Fruit fly (Drosophila melanogaster) whole organism, wandering third instar larva: ENCODE data around the gene LManII.

Experiments
- Abd-B ChIP-seq: fragments of >200 bp; optimal IDR thresholded peaks from 2 replicates; lab custom pipeline; 2017; ENCODE audit warnings: missing biosample characterization, missing genetic modification characterization
- CG32264 ChIP-seq: fragments of 200-800 bp; sonication (Bioruptor generic); optimal IDR thresholded peaks from 2 replicates; lab custom pipeline; 2016; ENCODE audit warnings: missing biosample characterization, missing genetic modification characterization
- CG9705 ChIP-seq: fragments of 200-800 bp; sonication (Bioruptor generic); optimal IDR thresholded peaks from 2 replicates; lab custom pipeline; 2018; ENCODE audit warnings: missing biosample characterization, mild to moderate bottlenecking, missing genetic modification characterization
- CrebA ChIP-seq: fragments of 200-800 bp; sonication (Bioruptor generic); optimal IDR thresholded peaks from 2 replicates; lab custom pipeline; 2016; ENCODE audit warnings: missing biosample characterization, mild to moderate bottlenecking, missing genetic modification characterization, borderline replicate concordance
- Dfd ChIP-seq: fragments of >200 bp; optimal IDR thresholded peaks from 2 replicates; lab custom pipeline; 2017; ENCODE audit warnings: missing biosample characterization, missing genetic modification characterization
- Dif ChIP-seq: fragments of 200-275, 200-300 bp; sonication (Bioruptor generic); optimal IDR thresholded peaks from 2 replicates; lab custom pipeline; 2018; ENCODE audit warnings: missing biosample characterization, missing genetic modification characterization; ENCODE audit not compliant: partially characterized antibody
- GATAd ChIP-seq: sonication (Bioruptor generic); optimal IDR thresholded peaks from 2 replicates; lab custom pipeline; 2016; ENCODE audit warnings: missing biosample characterization, missing genetic modification characterization
- HLH106 ChIP-seq: fragments of 200-800 bp; optimal IDR thresholded peaks from 3 replicates; lab custom pipeline; 2019; ENCODE audit warnings: missing biosample characterization, mild to moderate bottlenecking, missing genetic modification characterization, moderate library complexity
- Hnf4 ChIP-seq: fragments of 200-800 bp; sonication (Bioruptor generic); optimal IDR thresholded peaks from 2 replicates; lab custom pipeline; 2016; ENCODE audit warnings: missing biosample characterization, mild to moderate bottlenecking, missing genetic modification characterization
- Hr78 ChIP-seq: fragments of >200 bp; optimal IDR thresholded peaks from 2 replicates; lab custom pipeline; 2017; ENCODE audit warnings: missing biosample characterization, missing genetic modification characterization
- Hr83 ChIP-seq: fragments of 200-300 bp; sonication (Bioruptor generic); optimal IDR thresholded peaks from 2 replicates; lab custom pipeline; 2016; ENCODE audit warnings: missing biosample characterization, mild to moderate bottlenecking, missing genetic modification characterization, moderate library complexity; ENCODE audit not compliant: poor library complexity, severe bottlenecking
- Jra ChIP-seq: sonication (Bioruptor generic); optimal IDR thresholded peaks from 2 replicates; lab custom pipeline; 2016; ENCODE audit warnings: missing biosample characterization, missing genetic modification characterization
- Mio ChIP-seq: sonication (Bioruptor generic); optimal IDR thresholded peaks from 2 replicates; lab custom pipeline; 2016; ENCODE audit warnings: missing biosample characterization, missing genetic modification characterization
- N ChIP-seq: fragments of >200 bp; optimal IDR thresholded peaks from 2 replicates; lab custom pipeline; 2018; ENCODE audit warnings: missing biosample characterization, missing external identifiers, missing genetic modification characterization
- OdsH ChIP-seq: fragments of 200-800 bp; sonication (Bioruptor generic); optimal IDR thresholded peaks from 2 replicates; lab custom pipeline; 2016; ENCODE audit warnings: missing biosample characterization, mild to moderate bottlenecking, missing genetic modification characterization
- Rel ChIP-seq, 2 experiments: fragments of 200-800 bp; sonication (Bioruptor generic) in 1 of 2; optimal IDR thresholded peaks; 2 replicates in 1 of 2; 3 replicates in 1 of 2; lab custom pipeline; 2016 to 2019; ENCODE audit warnings: mild to moderate bottlenecking in 2 of 2, missing biosample characterization in 2 of 2, missing genetic modification characterization in 2 of 2, moderate library complexity in 1 of 2
- Sp1 ChIP-seq: fragments of 200-800 bp; sonication (Bioruptor generic); optimal IDR thresholded peaks from 3 replicates; lab custom pipeline; 2019; ENCODE audit warnings: missing biosample characterization, mild to moderate bottlenecking, missing genetic modification characterization, moderate library complexity
- Vsx2 ChIP-seq: fragments of 200-300, 225-300 bp; sonication (Bioruptor generic); optimal IDR thresholded peaks from 2 replicates; lab custom pipeline; 2018; ENCODE audit warnings: missing biosample characterization, missing genetic modification characterization; ENCODE audit not compliant: partially characterized antibody
- br ChIP-seq: fragments of 200-800 bp; sonication (Bioruptor generic); optimal IDR thresholded peaks from 2 replicates; lab custom pipeline; 2016; ENCODE audit warnings: missing biosample characterization, missing genetic modification characterization
- brk ChIP-seq: fragments of 200-800 bp; sonication (Bioruptor generic); optimal IDR thresholded peaks from 2 replicates; lab custom pipeline; 2016; ENCODE audit warnings: missing biosample characterization, mild to moderate bottlenecking, missing genetic modification characterization
- dl ChIP-seq, 2 experiments: fragments of 175-275, 200-275 bp in 1 of 2; fragments of 200-275 bp in 1 of 2; sonication (Bioruptor generic); optimal IDR thresholded peaks; lab custom pipeline; 2018; ENCODE audit warnings: mild to moderate bottlenecking in 2 of 2, missing biosample characterization in 2 of 2, missing genetic modification characterization in 2 of 2, moderate library complexity in 2 of 2; ENCODE audit not compliant: partially characterized antibody in 2 of 2, insufficient read depth in 1 of 2
- dmrt93B ChIP-seq: fragments of 200-800 bp; sonication (Bioruptor generic); optimal IDR thresholded peaks from 2 replicates; lab custom pipeline; 2018; ENCODE audit warnings: missing biosample characterization, mild to moderate bottlenecking, missing genetic modification characterization
- dsf ChIP-seq: sonication (Bioruptor generic); optimal IDR thresholded peaks from 2 replicates; lab custom pipeline; 2016; ENCODE audit warnings: missing biosample characterization, missing genetic modification characterization, borderline replicate concordance
- ey ChIP-seq: fragments of 200-800 bp; sonication (Bioruptor generic); optimal IDR thresholded peaks from 2 replicates; lab custom pipeline; 2016; ENCODE audit warnings: missing biosample characterization, missing genetic modification characterization
- foxo ChIP-seq, 2 experiments: fragments of 200-800 bp; sonication (Bioruptor generic); optimal IDR thresholded peaks; 2 replicates in 1 of 2; 3 replicates in 1 of 2; lab custom pipeline; 2016 to 2017; ENCODE audit warnings: missing biosample characterization in 2 of 2, missing genetic modification characterization in 2 of 2
- fru ChIP-seq: fragments of 200-800 bp; sonication (Bioruptor generic); optimal IDR thresholded peaks from 3 replicates; lab custom pipeline; 2016; ENCODE audit warnings: missing biosample characterization, mild to moderate bottlenecking, missing genetic modification characterization
- h ChIP-seq: fragments of 200-800 bp; sonication (Bioruptor generic); optimal IDR thresholded peaks from 3 replicates; lab custom pipeline; 2016; ENCODE audit warnings: missing biosample characterization, mild to moderate bottlenecking, missing genetic modification characterization
- jim ChIP-seq: fragments of 175-275, 200-325 bp; sonication (Bioruptor generic); optimal IDR thresholded peaks from 2 replicates; lab custom pipeline; 2016; ENCODE audit warnings: missing biosample characterization, mild to moderate bottlenecking, missing genetic modification characterization
- pan ChIP-seq: fragments of >200 bp; optimal IDR thresholded peaks from 2 replicates; lab custom pipeline; 2017
- psq ChIP-seq: fragments of 200-800 bp; sonication (Bioruptor generic); optimal IDR thresholded peaks from 3 replicates; lab custom pipeline; 2017; ENCODE audit warnings: missing biosample characterization, mild to moderate bottlenecking, missing genetic modification characterization, moderate library complexity
- rgr ChIP-seq: fragments of 200-800 bp; sonication (Bioruptor generic); optimal IDR thresholded peaks from 3 replicates; lab custom pipeline; 2016; ENCODE audit warnings: missing biosample characterization, mild to moderate bottlenecking, missing genetic modification characterization
- sage ChIP-seq: fragments of 200-800 bp; sonication (Bioruptor generic); optimal IDR thresholded peaks from 2 replicates; lab custom pipeline; 2016; ENCODE audit warnings: missing biosample characterization, mild to moderate bottlenecking, missing genetic modification characterization
- sv ChIP-seq: fragments of 200-800 bp; sonication (Bioruptor generic); optimal IDR thresholded peaks from 3 replicates; lab custom pipeline; 2016; ENCODE audit warnings: missing biosample characterization, missing genetic modification characterization
- tai ChIP-seq: sonication (Bioruptor generic); optimal IDR thresholded peaks from 2 replicates; lab custom pipeline; 2016; ENCODE audit warnings: missing biosample characterization, missing genetic modification characterization
- usp ChIP-seq: fragments of >200 bp; optimal IDR thresholded peaks from 2 replicates; lab custom pipeline; 2017; ENCODE audit warnings: missing biosample characterization, missing genetic modification characterization
- woc ChIP-seq: sonication (Bioruptor generic); optimal IDR thresholded peaks from 2 replicates; lab custom pipeline; 2016; ENCODE audit warnings: missing biosample characterization, mild to moderate bottlenecking, missing genetic modification characterization

LManII gene

DNA sequence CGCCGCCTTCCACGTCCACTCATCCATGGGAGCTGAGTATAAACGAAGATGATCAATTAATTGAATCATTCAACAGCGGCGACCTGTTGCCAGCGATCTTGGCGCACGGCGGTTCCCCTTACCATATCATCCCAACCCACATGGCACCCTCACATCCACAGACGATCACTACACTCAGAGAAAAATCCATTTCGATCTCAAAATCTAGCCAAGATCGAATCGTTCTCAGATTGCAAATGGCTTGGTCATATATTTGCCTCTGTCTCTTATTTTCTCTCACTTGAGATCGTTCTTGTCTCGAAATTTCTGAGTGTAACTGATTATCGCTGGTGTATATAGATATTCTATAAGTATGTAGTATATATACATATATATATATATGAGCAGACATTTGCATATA, 10.9 kb downstream of the LManII start:
- peak; percentile 54 for TF ChIP-seq HLH106 (tag; lab: Kevin White, UChicago)
- peak; percentile 24 for TF ChIP-seq dmrt93B
- TF ChIP-seq Mio = no peak
- TF ChIP-seq sv (GFP tag; lab: Kevin White, UChicago) = peak; percentile 22
- peak; percentile 2 for TF ChIP-seq fru (GFP tag; lab: Kevin White, UChicago)
- TF ChIP-seq pan (lab: Kevin White, UChicago) = no peak
- peak in 1 of 2 experiments; percentile 45 for TF ChIP-seq foxo (GFP tag; optimal IDR thresholded peaks at IDR 0.05; lab: Kevin White, UChicago)
- peak; percentile 55 for TF ChIP-seq h (GFP tag; lab: Kevin White, UChicago)
- peak; percentile 36 for TF ChIP-seq rgr (GFP tag; lab: Kevin White, UChicago)

DNA sequence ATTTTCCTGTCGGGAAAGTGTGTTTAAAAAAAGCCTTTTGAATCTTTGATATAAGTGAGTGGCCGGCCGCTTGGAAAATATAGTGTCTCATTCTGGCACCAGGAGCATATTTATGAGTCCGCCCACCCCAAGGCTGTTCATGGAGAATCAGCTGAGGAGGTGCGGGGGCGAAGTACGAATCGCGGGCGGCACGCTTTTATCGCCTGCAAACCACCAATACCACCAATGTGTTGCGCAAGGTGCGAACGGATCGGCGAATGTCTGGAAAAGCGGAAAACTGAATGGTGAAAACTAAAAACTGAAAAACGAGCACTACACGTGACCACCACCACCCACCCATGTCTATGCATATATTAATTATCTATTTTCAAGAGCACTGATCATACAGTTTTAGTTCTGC, 11.5 kb downstream of the LManII start:
- TF ChIP-seq woc (GFP tag; lab: Kevin White, UChicago) (no peak), Sp1 (GFP tag; lab: Kevin White, UChicago) (no peak), usp (GFP tag; lab: Kevin White, UChicago) (no peak)

DNA sequence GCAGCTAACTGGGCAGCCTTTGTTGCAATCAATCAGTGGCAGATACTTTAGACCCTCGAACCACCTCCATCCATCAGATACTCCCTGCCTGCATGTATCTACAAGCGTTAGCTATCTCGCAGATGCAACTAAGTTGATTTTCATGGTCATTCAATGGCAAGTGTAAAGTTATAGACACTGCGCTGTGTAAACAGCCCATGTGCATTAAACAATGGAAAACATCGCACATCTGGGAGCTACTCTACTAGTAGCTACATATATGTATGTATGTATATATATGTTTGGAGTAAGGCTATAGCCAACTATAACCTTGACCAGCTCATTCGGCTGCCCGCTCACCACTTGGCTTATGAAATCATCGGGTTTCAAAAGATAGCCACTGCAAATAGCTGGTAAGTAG, 12.8 kb downstream of the LManII start:
- TF ChIP-seq brk (no peak), Abd-B (GFP tag; lab: Kevin White, UChicago) (no peak), Mio (no peak), N (GFP tag; lab: Kevin White, UChicago) (no peak), foxo (GFP tag; optimal IDR thresholded peaks at IDR 0.05; lab: Kevin White, UChicago) (no peak), pan (lab: Kevin White, UChicago) (no peak), jim (GFP tag; lab: Kevin White, UChicago) (no peak), Vsx2 (GFP tag; lab: Kevin White, UChicago) (no peak), Dfd (GFP tag; lab: Kevin White, UChicago) (no peak), CrebA (GFP tag; lab: Kevin White, UChicago) (no peak), OdsH (GFP tag; lab: Kevin White, UChicago) (no peak)

DNA sequence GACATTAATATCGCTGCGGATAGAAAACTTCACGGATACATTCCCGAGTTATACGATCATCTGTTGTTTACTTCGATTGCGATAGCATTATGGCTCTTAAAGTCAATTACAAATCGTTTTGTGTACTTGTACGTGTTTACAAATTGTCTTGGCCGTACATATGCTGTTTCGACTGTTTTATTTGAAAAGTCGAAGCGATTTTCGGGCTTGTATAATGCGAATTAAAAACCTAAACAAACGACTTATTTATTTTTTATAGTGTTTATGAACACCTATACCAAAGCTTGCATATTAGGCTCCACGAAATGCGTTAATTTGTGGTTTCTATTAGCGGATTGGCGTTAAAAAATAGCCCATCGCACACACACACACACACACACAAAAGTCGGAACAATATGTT, 14.8 kb downstream of the LManII start:
- TF ChIP-seq foxo (GFP tag; optimal IDR thresholded peaks at IDR 0.05; lab: Kevin White, UChicago) (no peak), Jra (GFP tag; lab: Kevin White, UChicago) (no peak), Hr78 (GFP tag; lab: Kevin White, UChicago) (no peak), tai (GFP tag; lab: Kevin White, UChicago) (no peak), Hr83 (GFP tag; lab: Kevin White, UChicago) (no peak), Sp1 (GFP tag; lab: Kevin White, UChicago) (no peak), dl (GFP tag; optimal IDR thresholded peaks at IDR 0.05; lab: Kevin White, UChicago; ENCODE audit: insufficient read depth in 1 of 2, partially characterized antibody in 2 of 2) (no peak), OdsH (GFP tag; lab: Kevin White, UChicago) (no peak), usp (GFP tag; lab: Kevin White, UChicago) (no peak)

DNA sequence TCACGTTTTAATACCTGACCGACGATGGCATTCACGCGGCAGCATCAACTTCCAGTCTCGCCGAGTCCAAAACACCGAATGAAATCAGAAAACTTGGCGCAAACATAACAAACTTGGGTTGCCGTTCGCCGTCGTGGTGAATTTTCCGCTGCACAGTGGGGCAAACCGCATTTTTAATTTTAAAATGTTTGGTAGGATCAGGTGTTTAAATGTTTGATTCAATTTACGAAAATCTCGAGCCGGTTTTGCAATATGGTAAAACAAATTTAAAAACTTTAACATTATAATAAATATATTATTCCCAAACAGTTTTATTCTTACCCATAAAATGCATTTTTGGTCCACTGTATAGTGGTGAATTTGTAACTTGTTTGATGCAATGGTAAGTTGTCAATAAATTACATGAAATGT, 16.8 kb downstream of the LManII start, which contains the start of gene RluA-1:
Gene RluA-1 (minus strand): TSS at position 82 of the 411 bp plus-strand sequence.
- TF ChIP-seq Hnf4 (GFP tag; lab: Kevin White, UChicago) = peak; percentile 74
- peak; percentile 83 for TF ChIP-seq dmrt93B
- TF ChIP-seq sv (GFP tag; lab: Kevin White, UChicago) = peak; percentile 99
- peak; percentile 94 for TF ChIP-seq rgr (GFP tag; lab: Kevin White, UChicago)
- peak; percentile 95 for TF ChIP-seq HLH106 (tag; lab: Kevin White, UChicago)
- TF ChIP-seq fru (GFP tag; lab: Kevin White, UChicago) = no peak
- TF ChIP-seq sage (GFP tag; lab: Kevin White, UChicago) = peak; percentile 69
- TF ChIP-seq dsf (GFP tag; lab: Kevin White, UChicago) = peak; percentile 43
- no peak for TF ChIP-seq Jra (GFP tag; lab: Kevin White, UChicago)
- peak; percentile 74 for TF ChIP-seq ey
- TF ChIP-seq tai (GFP tag; lab: Kevin White, UChicago) = peak; percentile 32
- no peak for TF ChIP-seq Dif
- peak; percentile 47 for TF ChIP-seq woc (GFP tag; lab: Kevin White, UChicago)
- TF ChIP-seq dl (GFP tag; optimal IDR thresholded peaks at IDR 0.05; lab: Kevin White, UChicago; ENCODE audit: insufficient read depth in 1 of 2, partially characterized antibody in 2 of 2) = no peak
- no peak for TF ChIP-seq GATAd (GFP tag; lab: Kevin White, UChicago)
- peak; percentile 84 for TF ChIP-seq brk
- TF ChIP-seq Hr78 (GFP tag; lab: Kevin White, UChicago) = no peak
- peak; percentile 93 for TF ChIP-seq h (GFP tag; lab: Kevin White, UChicago)
- TF ChIP-seq usp (GFP tag; lab: Kevin White, UChicago) = no peak
- peak; percentile 26 for TF ChIP-seq Mio
- TF ChIP-seq Sp1 (GFP tag; lab: Kevin White, UChicago) = peak; percentile 93
- peak; percentile 35 for TF ChIP-seq Hr83 (GFP tag; lab: Kevin White, UChicago)
- TF ChIP-seq psq (GFP tag; lab: Kevin White, UChicago) = peak; percentile 86
- peak; percentile 49 for TF ChIP-seq Rel (GFP tag; optimal IDR thresholded peaks at IDR 0.05; lab: Kevin White, UChicago)
- TF ChIP-seq Rel (tag; optimal IDR thresholded peaks at IDR 0.05; lab: Kevin White, UChicago) = peak; percentile 86
- peak; percentile 87 for TF ChIP-seq CG9705 (GFP tag; lab: Kevin White, UChicago)
- TF ChIP-seq pan (lab: Kevin White, UChicago) = no peak
- peak; percentile 86 for TF ChIP-seq br (GFP tag; lab: Kevin White, UChicago)
- TF ChIP-seq CG32264 (GFP tag; lab: Kevin White, UChicago) = peak; percentile 53
- TF ChIP-seq OdsH (GFP tag; lab: Kevin White, UChicago) = peak; percentile 90
- TF ChIP-seq foxo (GFP tag; optimal IDR thresholded peaks at IDR 0.05; lab: Kevin White, UChicago) = peak in 1 of 2 experiments; percentile 93
